Fruit fly (Drosophila melanogaster) whole organism, embryonic: ENCODE results near the gene Gdh.
A peak's percentile ranks its signal among the peaks of the same experiment; 100 is the strongest.

Source experiments
- Ada2b ChIP-seq: fragments of 200-800 bp; sonication (Bioruptor generic); IDR thresholded peaks from 2 replicates; pipeline ENCODE4 v1.3.6; 2022; ENCODE audit warnings: missing biosample characterization, missing genetic modification characterization
- BtbVII ChIP-seq: fragments of 200-800 bp; sonication (Bioruptor generic); optimal IDR thresholded peaks from 3 replicates; lab custom pipeline; 2017; ENCODE audit warnings: missing biosample characterization, mild to moderate bottlenecking, missing genetic modification characterization
- CG11560 ChIP-seq: fragments of 200-800 bp; sonication (Bioruptor generic); IDR thresholded peaks from 3 replicates; pipeline ENCODE4 v1.3.6; 2022; ENCODE audit warnings: missing biosample characterization, missing genetic modification characterization
- CG11696 ChIP-seq: fragments of 200-800 bp; sonication (Bioruptor generic); IDR thresholded peaks from 2 replicates; pipeline ENCODE4 v1.3.6; 2022; ENCODE audit warnings: missing biosample characterization, missing genetic modification characterization
- CG12236 ChIP-seq: fragments of 200-800 bp; sonication (Bioruptor generic); optimal IDR thresholded peaks from 2 replicates; lab custom pipeline; 2016; ENCODE audit warnings: missing biosample characterization, missing genetic modification characterization
- CG12769 ChIP-seq: fragments of 200-800 bp; sonication (Bioruptor generic); optimal IDR thresholded peaks from 2 replicates; lab custom pipeline; 2019; ENCODE audit warnings: missing biosample characterization, mild to moderate bottlenecking, missing genetic modification characterization, moderate library complexity
- CG13123 ChIP-seq: fragments of 200-800 bp; sonication (Bioruptor generic); optimal IDR thresholded peaks from 2 replicates; lab custom pipeline; 2016; ENCODE audit warnings: missing biosample characterization, missing genetic modification characterization
- CG14014 ChIP-seq: fragments of 200-800 bp; sonication (Bioruptor generic); IDR thresholded peaks from 2 replicates; pipeline ENCODE4 v1.3.6; 2022; ENCODE audit warnings: missing biosample characterization, missing genetic modification characterization
- CG14441 ChIP-seq: fragments of 200-800 bp; sonication (Bioruptor generic); IDR thresholded peaks from 2 replicates; pipeline ENCODE4 v1.3.6; 2022; ENCODE audit warnings: missing biosample characterization, missing genetic modification characterization
- CG14860 ChIP-seq: fragments of 200-800 bp; sonication (Bioruptor generic); IDR thresholded peaks from 3 replicates; pipeline ENCODE4 v1.3.6; 2022; ENCODE audit warnings: missing biosample characterization, missing genetic modification characterization; ENCODE audit not compliant: partially characterized antibody
- CG15269 ChIP-seq: fragments of 200-800 bp; sonication (Bioruptor generic); optimal IDR thresholded peaks from 2 replicates; lab custom pipeline; 2018; ENCODE audit warnings: missing biosample characterization, mild to moderate bottlenecking, missing genetic modification characterization, moderate library complexity
- CG3065 ChIP-seq: fragments of 200-800 bp; sonication (Bioruptor generic); optimal IDR thresholded peaks from 2 replicates; lab custom pipeline; 2016; ENCODE audit warnings: missing biosample characterization, missing genetic modification characterization
- CG31224 ChIP-seq: fragments of 200-800 bp; sonication (Bioruptor generic); IDR thresholded peaks from 2 replicates; pipeline ENCODE4 v1.3.6; 2022; ENCODE audit warnings: missing biosample characterization, missing genetic modification characterization
- CG42726 ChIP-seq: fragments of 200-800 bp; sonication (Bioruptor generic); IDR thresholded peaks from 2 replicates; pipeline ENCODE4 v1.3.6; 2022; ENCODE audit warnings: missing biosample characterization, missing genetic modification characterization; ENCODE audit not compliant: partially characterized antibody
- CG4404 ChIP-seq: fragments of 200-800 bp; sonication (Bioruptor generic); IDR thresholded peaks from 2 replicates; pipeline ENCODE4 v1.3.6; 2022; ENCODE audit warnings: missing biosample characterization, missing genetic modification characterization
- CG6272 ChIP-seq: fragments of 200-800 bp; sonication (Bioruptor generic); IDR thresholded peaks from 2 replicates; pipeline ENCODE4 v1.3.6; 2022; ENCODE audit warnings: missing biosample characterization, missing genetic modification characterization
- CG6854 ChIP-seq: fragments of 200-800 bp; sonication (Bioruptor generic); optimal IDR thresholded peaks from 3 replicates; lab custom pipeline; 2017; ENCODE audit warnings: missing biosample characterization, mild to moderate bottlenecking, missing genetic modification characterization
- CG7271 ChIP-seq: fragments of 200-800 bp; sonication (Bioruptor generic); optimal IDR thresholded peaks from 2 replicates; lab custom pipeline; 2018; ENCODE audit warnings: missing biosample characterization, mild to moderate bottlenecking, missing genetic modification characterization, moderate library complexity
- CG7556 ChIP-seq: fragments of 200-800 bp; sonication (Bioruptor generic); optimal IDR thresholded peaks from 2 replicates; lab custom pipeline; 2017; ENCODE audit warnings: missing biosample characterization, mild to moderate bottlenecking, missing genetic modification characterization
- CG7786 ChIP-seq: fragments of 200-800 bp; sonication (Bioruptor generic); optimal IDR thresholded peaks from 2 replicates; lab custom pipeline; 2016; ENCODE audit warnings: missing biosample characterization, missing genetic modification characterization
- CG8388 ChIP-seq: fragments of 200-800 bp; sonication (Bioruptor generic); optimal IDR thresholded peaks from 2 replicates; lab custom pipeline; 2019; ENCODE audit warnings: missing biosample characterization, mild to moderate bottlenecking, missing genetic modification characterization, moderate library complexity
- CG9876 ChIP-seq: fragments of 200-800 bp; sonication (Bioruptor generic); optimal IDR thresholded peaks from 2 replicates; lab custom pipeline; 2016; ENCODE audit warnings: missing biosample characterization, missing genetic modification characterization
- Camta ChIP-seq: fragments of 200-800 bp; sonication (Bioruptor generic); optimal IDR thresholded peaks from 2 replicates; lab custom pipeline; 2016; ENCODE audit warnings: missing biosample characterization, missing genetic modification characterization
- Chrac-16 ChIP-seq: fragments of 200-800 bp; sonication (Bioruptor generic); optimal IDR thresholded peaks from 3 replicates; lab custom pipeline; 2016; ENCODE audit warnings: missing biosample characterization, missing genetic modification characterization
- D19B ChIP-seq: fragments of 200-800 bp; sonication (Bioruptor generic); optimal IDR thresholded peaks from 2 replicates; lab custom pipeline; 2017; ENCODE audit warnings: missing biosample characterization, mild to moderate bottlenecking, missing genetic modification characterization
- Dfd ChIP-seq, 2 experiments: fragments of >200 bp; optimal IDR thresholded peaks; 2 replicates each; lab custom pipeline; 2017; ENCODE audit warnings: missing biosample characterization in 2 of 2, missing genetic modification characterization in 2 of 2
- Hand ChIP-seq: fragments of 200-800 bp; sonication (Bioruptor generic); optimal IDR thresholded peaks from 2 replicates; lab custom pipeline; 2017; ENCODE audit warnings: mild to moderate bottlenecking, missing biosample characterization, missing genetic modification reagents, missing genetic modification characterization
- HmgZ ChIP-seq: fragments of 200-800 bp; sonication (Bioruptor generic); optimal IDR thresholded peaks from 2 replicates; lab custom pipeline; 2018; ENCODE audit warnings: missing biosample characterization, mild to moderate bottlenecking, missing genetic modification characterization
- Hr51 ChIP-seq, 2 experiments: fragments of 200-800 bp; sonication (Bioruptor generic); optimal IDR thresholded peaks; 2 replicates in 1 of 2; 3 replicates in 1 of 2; lab custom pipeline; 2016 to 2018; ENCODE audit warnings: missing biosample characterization in 2 of 2, missing genetic modification characterization in 2 of 2, mild to moderate bottlenecking in 1 of 2, moderate library complexity in 1 of 2
- Jarid2 ChIP-seq: fragments of 200-800 bp; sonication (Bioruptor generic); optimal IDR thresholded peaks from 3 replicates; lab custom pipeline; 2017; ENCODE audit warnings: mild to moderate bottlenecking, missing biosample characterization, missing genetic modification reagents, missing genetic modification characterization
- Kr ChIP-seq: fragments of 200-800 bp; sonication (Bioruptor generic); optimal IDR thresholded peaks from 2 replicates; lab custom pipeline; 2017; ENCODE audit warnings: missing biosample characterization, mild to moderate bottlenecking, missing genetic modification characterization
- Max ChIP-seq: fragments of 200-800 bp; sonication (Bioruptor generic); optimal IDR thresholded peaks from 2 replicates; lab custom pipeline; 2016; ENCODE audit warnings: missing biosample characterization, mild to moderate bottlenecking, missing genetic modification characterization
- NK7.1 ChIP-seq: fragments of 200-800 bp; sonication (Bioruptor generic); optimal IDR thresholded peaks from 3 replicates; lab custom pipeline; 2016; ENCODE audit warnings: missing biosample characterization, missing genetic modification characterization
- Side ChIP-seq: fragments of 200-800 bp; sonication (Bioruptor generic); optimal IDR thresholded peaks from 2 replicates; lab custom pipeline; 2016; ENCODE audit warnings: missing biosample characterization, missing genetic modification characterization
- ara ChIP-seq: fragments of 200-800 bp; sonication (Bioruptor generic); IDR thresholded peaks from 2 replicates; pipeline ENCODE4 v1.3.6; 2022; ENCODE audit warnings: missing biosample characterization, missing genetic modification characterization
- chif ChIP-seq, 2 experiments: fragments of 200-800 bp; sonication (Bioruptor generic); optimal IDR thresholded peaks; 3 replicates each; lab custom pipeline; 2016; ENCODE audit warnings: missing biosample characterization in 2 of 2, missing genetic modification characterization in 2 of 2
- crc ChIP-seq: fragments of 200-800 bp; sonication (Bioruptor generic); optimal IDR thresholded peaks from 2 replicates; lab custom pipeline; 2016; ENCODE audit warnings: missing biosample characterization, missing genetic modification characterization
- esg ChIP-seq: fragments of 200-800 bp; sonication (Bioruptor generic); conservative IDR thresholded peaks from 2 replicates; pipeline ENCODE4 v1.3.6; 2022; ENCODE audit warnings: missing biosample characterization, missing genetic modification characterization
- ewg ChIP-seq: fragments of 200-800 bp; sonication (Bioruptor generic); optimal IDR thresholded peaks from 3 replicates; lab custom pipeline; 2017; ENCODE audit warnings: mild to moderate bottlenecking, missing biosample characterization, missing genetic modification reagents, missing genetic modification characterization
- fd3F ChIP-seq: fragments of 200-800 bp; sonication (Bioruptor generic); optimal IDR thresholded peaks from 2 replicates; lab custom pipeline; 2018; ENCODE audit warnings: missing biosample characterization, mild to moderate bottlenecking, missing genetic modification characterization, moderate library complexity
- gcm2 ChIP-seq: fragments of 200-800 bp; sonication (Bioruptor generic); optimal IDR thresholded peaks from 2 replicates; lab custom pipeline; 2016; ENCODE audit warnings: missing biosample characterization, missing genetic modification characterization
- grn ChIP-seq: fragments of 200-800 bp; sonication (Bioruptor generic); optimal IDR thresholded peaks from 3 replicates; lab custom pipeline; 2017; ENCODE audit warnings: missing biosample characterization, missing genetic modification characterization
- mirr ChIP-seq: fragments of 200-800 bp; sonication (Bioruptor generic); optimal IDR thresholded peaks from 3 replicates; lab custom pipeline; 2018; ENCODE audit warnings: missing biosample characterization, mild to moderate bottlenecking, missing genetic modification characterization
- nau ChIP-seq: fragments of 200-800 bp; sonication (Bioruptor generic); optimal IDR thresholded peaks from 3 replicates; lab custom pipeline; 2017; ENCODE audit warnings: missing biosample characterization, mild to moderate bottlenecking, missing genetic modification characterization, missing genetic modification reagents
- peb ChIP-seq: fragments of 200-800 bp; sonication (Bioruptor generic); IDR thresholded peaks from 2 replicates; pipeline ENCODE4 v1.3.6; 2022; ENCODE audit warnings: missing biosample characterization, missing genetic modification characterization
- psq ChIP-seq: fragments of 200-800 bp; sonication (Bioruptor generic); optimal IDR thresholded peaks from 2 replicates; lab custom pipeline; 2017; ENCODE audit warnings: missing biosample characterization, missing genetic modification characterization
- pum ChIP-seq: fragments of 200-800 bp; sonication (Bioruptor generic); optimal IDR thresholded peaks from 2 replicates; lab custom pipeline; 2016; ENCODE audit warnings: missing biosample characterization, missing genetic modification characterization
- stwl ChIP-seq: fragments of 200-800 bp; sonication (Bioruptor generic); optimal IDR thresholded peaks from 3 replicates; lab custom pipeline; 2018; ENCODE audit warnings: missing biosample characterization, mild to moderate bottlenecking, missing genetic modification characterization, moderate library complexity
- zf30C ChIP-seq: fragments of 200-800 bp; sonication (Bioruptor generic); optimal IDR thresholded peaks from 3 replicates; lab custom pipeline; 2018; ENCODE audit warnings: missing biosample characterization, mild to moderate bottlenecking, missing genetic modification characterization
- zfh2 ChIP-seq: fragments of 200-800 bp; sonication (Bioruptor generic); optimal IDR thresholded peaks from 2 replicates; lab custom pipeline; 2016; ENCODE audit warnings: missing biosample characterization, missing genetic modification characterization

Gdh gene

DNA sequence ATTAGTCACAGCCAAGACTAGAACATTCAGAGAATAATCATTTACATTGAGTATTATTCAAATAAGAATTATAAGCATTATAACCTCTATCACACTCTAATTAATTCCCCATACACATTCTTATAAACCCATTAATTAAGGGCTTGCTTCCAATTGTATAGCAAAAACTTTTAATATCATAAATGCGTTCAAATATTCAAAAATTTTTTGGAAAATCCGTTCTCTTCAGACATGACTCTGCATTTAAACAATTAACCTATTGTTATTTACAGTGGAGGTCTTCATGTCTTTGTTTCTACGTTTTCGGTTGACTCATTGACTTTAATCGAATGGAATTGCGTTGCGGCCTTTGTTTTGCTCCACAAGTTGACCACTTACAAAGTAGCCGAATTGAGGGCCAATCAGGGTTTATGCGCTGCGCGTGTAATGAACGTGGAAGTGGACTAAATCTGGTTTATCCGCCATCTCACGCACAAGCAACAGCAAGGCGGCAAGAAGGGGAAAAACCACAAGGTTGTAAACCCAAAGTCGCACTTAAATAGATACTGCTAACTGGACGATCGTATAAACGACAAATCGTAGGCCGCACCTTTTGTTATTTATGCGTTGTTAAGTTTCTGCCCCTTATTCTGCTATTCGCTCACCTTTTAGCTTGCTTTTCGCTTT lies 21.9 kb downstream of the Gdh start (continued):
- TF ChIP-seq nau = peak; percentile 43
- peak; percentile 22 for TF ChIP-seq Hand
- TF ChIP-seq Dfd (GFP tag; optimal IDR thresholded peaks at IDR 0.05; lab: Kevin White, UChicago) = no peak
- no peak for TF ChIP-seq CG14860 (GFP tag; lab: Robert Waterston, UW)
- peak; percentile 81 for TF ChIP-seq HmgZ (tag; lab: Kevin White, UChicago)
- no peak for TF ChIP-seq stwl
- peak; percentile 57 for TF ChIP-seq fd3F (GFP tag; lab: Kevin White, UChicago)
- peak; percentile 43 for TF ChIP-seq CG15269
- TF ChIP-seq CG7556 (GFP tag; lab: Kevin White, UChicago) = no peak
- no peak for TF ChIP-seq NK7.1 (GFP tag; lab: Kevin White, UChicago)
- TF ChIP-seq gcm2 = no peak
- peak; percentile 17 to 59 for TF ChIP-seq Hr51 (GFP tag; optimal IDR thresholded peaks at IDR 0.05; lab: Kevin White, UChicago)
- TF ChIP-seq CG7786 = peak; percentile 50
- TF ChIP-seq Chrac-16 (GFP tag; lab: Kevin White, UChicago) = peak; percentile 9
- no peak for TF ChIP-seq ewg (GFP tag; lab: Kevin White, UChicago)
- peak; percentile 74 for TF ChIP-seq zfh2
- no peak for TF ChIP-seq CG6854 (GFP tag; lab: Kevin White, UChicago)
- no peak for TF ChIP-seq CG7271 (tag; lab: Kevin White, UChicago)
- peak; percentile 8 for TF ChIP-seq grn (GFP tag; lab: Kevin White, UChicago)
- TF ChIP-seq CG14441 (GFP tag; lab: Robert Waterston, UW) = peak; percentile 62
- TF ChIP-seq Kr (GFP tag; lab: Kevin White, UChicago) = no peak
- TF ChIP-seq esg (GFP tag; lab: Robert Waterston, UW) = peak; percentile 30
- TF ChIP-seq Side (GFP tag; lab: Kevin White, UChicago) = peak; percentile 35
- TF ChIP-seq ara (GFP tag; lab: Robert Waterston, UW) = peak; percentile 72
- TF ChIP-seq CG4404 = no peak
- TF ChIP-seq pum (GFP tag; lab: Kevin White, UChicago) = peak; percentile 24
- TF ChIP-seq CG42726 (GFP tag; lab: Robert Waterston, UW) = no peak
- TF ChIP-seq psq (GFP tag; lab: Kevin White, UChicago) = no peak
- peak; percentile 78 for TF ChIP-seq CG31224 (GFP tag; lab: Robert Waterston, UW)
- TF ChIP-seq mirr = peak; percentile 87
- TF ChIP-seq CG14014 = peak; percentile 79
- peak; percentile 56 for TF ChIP-seq CG6272 (GFP tag; lab: Robert Waterston, UW)
- TF ChIP-seq CG13123 (GFP tag; lab: Kevin White, UChicago) = no peak
- TF ChIP-seq Max (GFP tag; lab: Kevin White, UChicago) = no peak
- no peak for TF ChIP-seq peb (GFP tag; lab: Robert Waterston, UW)
- TF ChIP-seq Ada2b (GFP tag; lab: Robert Waterston, UW) = 0 out of 2 replicates have a peak, but pooled peaks have one; percentile 13
- no peak for TF ChIP-seq CG12236 (GFP tag; lab: Kevin White, UChicago)
- no peak for TF ChIP-seq chif (GFP tag; optimal IDR thresholded peaks at IDR 0.05; lab: Kevin White, UChicago)
- TF ChIP-seq CG3065 = no peak
- TF ChIP-seq crc (GFP tag; lab: Kevin White, UChicago) = peak; percentile 8
- TF ChIP-seq CG11560 (tag; lab: Robert Waterston, UW) = no peak
- no peak for TF ChIP-seq CG8388 (GFP tag; lab: Kevin White, UChicago)
- TF ChIP-seq CG11696 (GFP tag; lab: Robert Waterston, UW) = 0 out of 2 replicates have a peak, but pooled peaks have one; percentile 39
- peak; percentile 11 for TF ChIP-seq Jarid2 (GFP tag; lab: Kevin White, UChicago)
- TF ChIP-seq BtbVII (GFP tag; lab: Kevin White, UChicago) = no peak
- no peak for TF ChIP-seq Camta (GFP tag; lab: Kevin White, UChicago)
- no peak for TF ChIP-seq zf30C (GFP tag; lab: Kevin White, UChicago)
- peak; percentile 94 for TF ChIP-seq CG12769 (tag; lab: Kevin White, UChicago)
- TF ChIP-seq D19B (GFP tag; lab: Kevin White, UChicago) = peak; percentile 26
- peak; percentile 24 for TF ChIP-seq CG9876 (GFP tag; lab: Kevin White, UChicago)
